Worm (Caenorhabditis elegans) whole organism, L2 larva: ENCODE data around the gene rab-18.

ENCODE experiments used
- C34F6.9 ChIP-seq: fragments of 150-350 bp; optimal IDR thresholded peaks from 2 replicates; lab custom pipeline; 2014; ENCODE audit warnings: missing biosample characterization, missing genetic modification characterization
- R02D3.7 ChIP-seq: fragments of 150-350 bp; optimal IDR thresholded peaks from 2 replicates; lab custom pipeline; 2014; ENCODE audit warnings: missing biosample characterization, missing genetic modification characterization
- Y55F3AM.14 ChIP-seq: fragments of 200-800 bp; sonication (Bioruptor generic); optimal IDR thresholded peaks from 2 replicates; lab custom pipeline; 2018; ENCODE audit warnings: mild to moderate bottlenecking, missing genetic modification characterization, missing compliant biosample characterization
- blmp-1 ChIP-seq: sonication (generic microtip); optimal IDR thresholded peaks from 2 replicates; lab custom pipeline; 2017; ENCODE audit warnings: missing genetic modification characterization, mild to moderate bottlenecking, missing compliant biosample characterization, antibody characterized with exemption, moderate library complexity; ENCODE audit not compliant: insufficient read depth
- ceh-16 ChIP-seq: fragments of 150-350 bp; optimal IDR thresholded peaks from 2 replicates; lab custom pipeline; 2014; ENCODE audit warnings: missing biosample characterization, missing genetic modification characterization
- ceh-82 ChIP-seq: fragments of 150-350 bp; optimal IDR thresholded peaks from 2 replicates; lab custom pipeline; 2014; ENCODE audit warnings: missing biosample characterization, missing genetic modification characterization
- crh-2 ChIP-seq: sonication (generic microtip); optimal IDR thresholded peaks from 2 replicates; lab custom pipeline; 2017; ENCODE audit warnings: missing biosample characterization, missing genetic modification characterization
- dmd-4 ChIP-seq: sonication (generic microtip); optimal IDR thresholded peaks from 2 replicates; lab custom pipeline; 2017; ENCODE audit warnings: missing biosample characterization, missing genetic modification characterization
- egl-27 ChIP-seq: sonication (generic microtip); optimal IDR thresholded peaks from 3 replicates; lab custom pipeline; 2017; ENCODE audit warnings: missing biosample characterization, missing genetic modification reagents, missing genetic modification characterization
- elt-1 ChIP-seq: fragments of 150-350 bp; optimal IDR thresholded peaks from 2 replicates; lab custom pipeline; 2014; ENCODE audit warnings: missing biosample characterization, missing genetic modification characterization
- elt-3 ChIP-seq: sonication (generic microtip); optimal IDR thresholded peaks from 2 replicates; lab custom pipeline; 2017; ENCODE audit warnings: missing biosample characterization, missing genetic modification characterization
- fos-1 ChIP-seq: fragments of 150-350 bp; optimal IDR thresholded peaks from 2 replicates; lab custom pipeline; 2014; ENCODE audit warnings: missing biosample characterization, missing genetic modification characterization
- gmeb-1 ChIP-seq: fragments of 150-350 bp; optimal IDR thresholded peaks from 2 replicates; lab custom pipeline; 2014; ENCODE audit warnings: missing biosample characterization, missing genetic modification characterization
- lin-13 ChIP-seq: fragments of 150-350 bp; optimal IDR thresholded peaks from 2 replicates; lab custom pipeline; 2014; ENCODE audit warnings: missing biosample characterization, missing genetic modification reagents, missing genetic modification characterization
- lin-39 ChIP-seq: fragments of 150-350 bp; optimal IDR thresholded peaks from 2 replicates; lab custom pipeline; 2014; ENCODE audit warnings: missing biosample characterization, missing genetic modification reagents, missing genetic modification characterization
- lsy-2 ChIP-seq, 2 experiments: fragments of 150-350 bp in 1 of 2; sonication (generic microtip) in 1 of 2; optimal IDR thresholded peaks; 2 replicates each; lab custom pipeline; 2014 to 2017; ENCODE audit warnings: missing biosample characterization in 2 of 2, missing genetic modification characterization in 2 of 2
- mab-5 ChIP-seq: fragments of 150-350 bp; optimal IDR thresholded peaks from 2 replicates; lab custom pipeline; 2014; ENCODE audit warnings: missing biosample characterization, missing genetic modification characterization
- mbf-1 ChIP-seq: sonication (generic microtip); optimal IDR thresholded peaks from 2 replicates; lab custom pipeline; 2017; ENCODE audit warnings: missing biosample characterization, missing genetic modification characterization
- mdl-1 ChIP-seq, 2 experiments: fragments of 150-350 bp in 1 of 2; sonication (generic microtip) in 1 of 2; optimal IDR thresholded peaks; 2 replicates each; lab custom pipeline; 2017; ENCODE audit warnings: missing biosample characterization in 2 of 2, missing genetic modification characterization in 2 of 2
- nhr-10 ChIP-seq: sonication (generic microtip); optimal IDR thresholded peaks from 2 replicates; lab custom pipeline; 2017; ENCODE audit warnings: missing biosample characterization, missing genetic modification characterization
- nhr-11 ChIP-seq: fragments of 150-350 bp; optimal IDR thresholded peaks from 2 replicates; lab custom pipeline; 2014; ENCODE audit warnings: missing biosample characterization, missing genetic modification characterization
- nhr-12 ChIP-seq: fragments of 150-350 bp; optimal IDR thresholded peaks from 2 replicates; lab custom pipeline; 2014; ENCODE audit warnings: missing biosample characterization, missing genetic modification characterization
- nhr-237 ChIP-seq: fragments of 150-350 bp; optimal IDR thresholded peaks from 2 replicates; lab custom pipeline; 2014; ENCODE audit warnings: missing biosample characterization, missing genetic modification characterization
- nhr-25 ChIP-seq: fragments of 150-350 bp; sonication (generic microtip); optimal IDR thresholded peaks from 3 replicates; lab custom pipeline; 2014; ENCODE audit warnings: missing biosample characterization, missing genetic modification characterization
- nhr-77 ChIP-seq: fragments of 150-350 bp; optimal IDR thresholded peaks from 2 replicates; lab custom pipeline; 2014; ENCODE audit warnings: missing biosample characterization, missing genetic modification characterization
- sem-4 ChIP-seq: fragments of 150-350 bp; optimal IDR thresholded peaks from 2 replicates; lab custom pipeline; 2014; ENCODE audit warnings: missing biosample characterization, missing genetic modification reagents, missing genetic modification characterization
- skn-1 ChIP-seq: sonication (generic microtip); optimal IDR thresholded peaks from 2 replicates; lab custom pipeline; 2017; ENCODE audit warnings: missing biosample characterization, missing genetic modification characterization
- snpc-4 ChIP-seq: fragments of 150-350 bp; optimal IDR thresholded peaks from 2 replicates; lab custom pipeline; 2014; ENCODE audit warnings: missing biosample characterization, missing genetic modification characterization
- unc-55 ChIP-seq: fragments of 150-350 bp; sonication (generic microtip); optimal IDR thresholded peaks from 3 replicates; lab custom pipeline; 2014; ENCODE audit warnings: missing biosample characterization, missing genetic modification reagents, missing genetic modification characterization
- unc-62 ChIP-seq: fragments of 150-350 bp; optimal IDR thresholded peaks from 2 replicates; lab custom pipeline; 2014; ENCODE audit warnings: missing biosample characterization, missing genetic modification reagents, missing genetic modification characterization
- zag-1 ChIP-seq: fragments of 150-350 bp; optimal IDR thresholded peaks from 2 replicates; lab custom pipeline; 2014; ENCODE audit warnings: missing biosample characterization, missing genetic modification characterization
- ztf-1 ChIP-seq: fragments of 200-800 bp; sonication (Bioruptor generic); conservative IDR thresholded peaks from 2 replicates; pipeline ENCODE4 v1.3.6; 2022; ENCODE audit warnings: missing genetic modification characterization, missing compliant biosample characterization

rab-18 gene

DNA sequence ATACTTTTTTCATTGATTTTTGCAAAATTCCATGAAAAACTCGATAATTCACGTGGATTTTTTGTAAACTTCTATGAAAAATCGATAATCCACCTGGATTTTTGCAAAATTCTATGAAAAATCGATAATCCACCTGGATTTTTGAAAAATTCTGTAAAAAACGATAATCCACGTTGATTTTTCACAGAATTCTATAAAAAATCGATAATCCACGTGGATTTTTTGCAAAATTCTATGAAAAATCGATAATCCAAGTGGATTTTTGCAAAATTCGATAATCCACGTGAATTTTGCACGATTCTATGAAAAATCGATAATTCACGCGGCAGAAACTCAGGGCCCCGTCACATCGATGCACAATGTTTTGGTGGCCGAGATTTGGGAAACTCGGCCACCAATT is 22.5 kb downstream of the rab-18 start:
- TF ChIP-seq egl-27 (tag; lab: Kevin White, UChicago) (no peak), gmeb-1 (tag; lab: Kevin White, UChicago) (no peak), nhr-10 (no peak), lin-39 (no peak), C34F6.9 (tag; lab: Kevin White, UChicago) (no peak), nhr-11 (tag; lab: Kevin White, UChicago) (no peak), mab-5 (no peak), mbf-1 (tag; lab: Kevin White, UChicago) (no peak), crh-2 (tag; lab: Kevin White, UChicago) (no peak), Y55F3AM.14 (no peak), ceh-82 (no peak), R02D3.7 (tag; lab: Kevin White, UChicago) (no peak), ceh-16 (tag; lab: Kevin White, UChicago) (no peak), elt-1 (tag; lab: Kevin White, UChicago) (no peak), fos-1 (tag; lab: Kevin White, UChicago) (no peak), lin-13 (GFP tag; lab: Kevin White, UChicago) (no peak), blmp-1 (tag; lab: Kevin White, UChicago) (no peak)
- TF ChIP-seq, all 48 proteins: peak for 0

DNA sequence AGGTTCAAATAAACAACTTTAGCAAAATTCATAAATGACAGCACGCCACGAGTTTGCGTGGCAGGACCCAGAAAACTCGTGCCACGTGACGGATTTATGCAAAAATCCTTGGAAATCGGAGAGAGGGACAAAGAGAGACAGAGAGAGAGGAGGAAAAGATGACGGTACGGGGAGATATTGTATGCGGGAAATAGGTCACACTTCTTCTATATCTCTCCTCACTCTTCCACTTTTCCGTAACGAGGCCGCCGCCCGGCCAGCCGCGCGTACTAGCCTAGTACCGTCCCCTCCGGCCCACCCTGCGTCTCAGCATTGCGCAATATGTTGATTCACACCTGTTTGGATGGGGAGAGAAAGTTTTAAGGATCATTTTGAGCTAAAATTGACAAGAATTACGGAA is 26.5 kb downstream of the rab-18 start:
- TF ChIP-seq fos-1 (tag; lab: Kevin White, UChicago), result no peak
- no peak for TF ChIP-seq mdl-1 (tag; optimal IDR thresholded peaks at IDR 0.05; lab: Kevin White, UChicago)
- no peak for TF ChIP-seq elt-1 (tag; lab: Kevin White, UChicago)
- no peak for TF ChIP-seq nhr-11 (tag; lab: Kevin White, UChicago)
- TF ChIP-seq sem-4 (tag; lab: Kevin White, UChicago), result no peak
- no peak for TF ChIP-seq blmp-1 (tag; lab: Kevin White, UChicago)
- no peak for TF ChIP-seq dmd-4 (tag; lab: Kevin White, UChicago)
- TF ChIP-seq unc-62 (GFP tag; lab: Kevin White, UChicago), result no peak
- no peak for TF ChIP-seq nhr-25 (tag; lab: Kevin White, UChicago)
- TF ChIP-seq R02D3.7 (tag; lab: Kevin White, UChicago), result no peak
- TF ChIP-seq ceh-16 (tag; lab: Kevin White, UChicago), result no peak
- TF ChIP-seq elt-3 (tag; lab: Kevin White, UChicago), result no peak
- TF ChIP-seq unc-55 (GFP tag; lab: Kevin White, UChicago), result no peak
- no peak for TF ChIP-seq nhr-77 (tag; lab: Kevin White, UChicago)
- TF ChIP-seq nhr-237, result no peak
- TF ChIP-seq ztf-1, result no peak
- TF ChIP-seq snpc-4 (tag; lab: Kevin White, UChicago), result no peak
- TF ChIP-seq zag-1 (tag; lab: Kevin White, UChicago), result no peak
- no peak for TF ChIP-seq skn-1 (tag; lab: Kevin White, UChicago)
- no peak for TF ChIP-seq nhr-12 (tag; lab: Kevin White, UChicago)

ce11 chrIII:1053067-1053466 is 27.5 kb downstream of the rab-18 start, which contains the start of gene fbxo-11.2:
Gene fbxo-11.2, minus strand, starts transcription at chrIII:1053242.
- peak; percentile 3 for TF ChIP-seq nhr-25 (tag; lab: Kevin White, UChicago)
- TF ChIP-seq Y55F3AM.14, result no peak

DNA sequence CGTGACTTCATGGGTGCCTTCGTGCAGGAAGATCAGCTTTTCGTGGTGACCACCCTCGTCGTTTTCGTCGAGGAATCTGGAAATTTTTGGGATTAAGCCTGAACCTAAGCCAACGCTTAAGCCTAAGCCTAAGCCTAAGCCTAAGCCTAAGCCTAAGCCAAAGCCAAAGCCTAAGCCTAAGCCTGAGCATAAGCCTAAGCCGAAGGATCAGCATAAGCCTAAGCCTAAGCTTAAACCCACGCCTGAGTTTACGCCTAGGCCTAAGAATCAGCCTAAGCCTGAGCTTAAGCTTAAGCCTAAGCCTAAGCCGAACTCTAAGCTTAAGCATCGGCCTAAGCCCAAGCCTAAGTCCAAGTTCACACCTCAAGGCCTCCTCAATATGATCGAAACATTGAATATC is 28.3 kb downstream of the rab-18 start:
- TF ChIP-seq crh-2 (tag; lab: Kevin White, UChicago), result no peak
- TF ChIP-seq Y55F3AM.14, result no peak
- no peak for TF ChIP-seq snpc-4 (tag; lab: Kevin White, UChicago)
- TF ChIP-seq lin-39, result no peak
- TF ChIP-seq nhr-12 (tag; lab: Kevin White, UChicago), result no peak
- TF ChIP-seq nhr-25 (tag; lab: Kevin White, UChicago), result no peak
- no peak for TF ChIP-seq elt-1 (tag; lab: Kevin White, UChicago)
- TF ChIP-seq, all 48 proteins: peak for 0

ce11 chrIII:1051877-1052276 is 28.7 kb downstream of the rab-18 start:
- no peak for TF ChIP-seq nhr-77 (tag; lab: Kevin White, UChicago)
- no peak for TF ChIP-seq ceh-82
- no peak for TF ChIP-seq C34F6.9 (tag; lab: Kevin White, UChicago)
- TF ChIP-seq dmd-4 (tag; lab: Kevin White, UChicago), result no peak
- no peak for TF ChIP-seq unc-62 (GFP tag; lab: Kevin White, UChicago)
- no peak for TF ChIP-seq lsy-2 (tag; optimal IDR thresholded peaks at IDR 0.05; lab: Kevin White, UChicago)
- TF ChIP-seq nhr-25 (tag; lab: Kevin White, UChicago), result no peak
- TF ChIP-seq lin-39, result no peak
- TF ChIP-seq nhr-237, result no peak
- TF ChIP-seq mbf-1 (tag; lab: Kevin White, UChicago), result no peak
- no peak for TF ChIP-seq nhr-10
- no peak for TF ChIP-seq blmp-1 (tag; lab: Kevin White, UChicago)
- no peak for TF ChIP-seq sem-4 (tag; lab: Kevin White, UChicago)
- TF ChIP-seq gmeb-1 (tag; lab: Kevin White, UChicago), result no peak
- TF ChIP-seq, all 48 proteins: peak for 0
